Worm (Caenorhabditis elegans) whole organism, early embryonic: ENCODE measurements around the gene fkb-3.

Experiments
- B0310.2 ChIP-seq: sonication (generic microtip); optimal IDR thresholded peaks from 2 replicates; lab custom pipeline; 2016; ENCODE audit warnings: mild to moderate bottlenecking, missing genetic modification characterization, missing compliant biosample characterization
- ceh-13 ChIP-seq: fragments of 200-800 bp; sonication (Bioruptor generic); optimal IDR thresholded peaks from 2 replicates; lab custom pipeline; 2018; ENCODE audit warnings: mild to moderate bottlenecking, missing genetic modification characterization, missing compliant biosample characterization
- ets-7 ChIP-seq: sonication (generic microtip); optimal IDR thresholded peaks from 2 replicates; lab custom pipeline; 2016; ENCODE audit warnings: missing genotype, missing genetic modification characterization, missing compliant biosample characterization
- flt-1 ChIP-seq: fragments of 200-800 bp; sonication (Bioruptor generic); IDR thresholded peaks from 2 replicates; pipeline ENCODE4 v1.3.6; 2022; ENCODE audit warnings: missing genetic modification characterization, missing compliant biosample characterization
- hmbx-1 ChIP-seq: sonication (generic microtip); optimal IDR thresholded peaks from 2 replicates; lab custom pipeline; 2016; ENCODE audit warnings: mild to moderate bottlenecking, missing genetic modification characterization, missing compliant biosample characterization
- hmg-4 ChIP-seq: fragments of 200-800 bp; sonication (Bioruptor generic); optimal IDR thresholded peaks from 2 replicates; lab custom pipeline; 2018; ENCODE audit warnings: mild to moderate bottlenecking, missing genetic modification characterization, missing compliant biosample characterization
- tbx-11 ChIP-seq: fragments of 200-800 bp; sonication (Bioruptor generic); IDR thresholded peaks from 2 replicates; pipeline ENCODE4 v1.3.6; 2022; ENCODE audit warnings: missing genetic modification characterization, missing compliant biosample characterization
- tbx-37 ChIP-seq: fragments of 200-800 bp; sonication (Bioruptor generic); conservative IDR thresholded peaks from 2 replicates; pipeline ENCODE4 v1.3.6; 2022; ENCODE audit warnings: missing genetic modification reagents, missing genetic modification characterization, missing compliant biosample characterization
- tra-4 ChIP-seq: sonication (generic microtip); optimal IDR thresholded peaks from 2 replicates; lab custom pipeline; 2017; ENCODE audit warnings: missing genetic modification characterization, missing compliant biosample characterization

Gene fkb-3

ce11 chrV:7275491-7275890, 50.5 kb downstream of the fkb-3 start, which contains the start of gene C13A2.5:
TSS of gene C13A2.5 (plus strand) at chrV:7275791.
- TF ChIP-seq B0310.2 (tag; lab: Kevin White, UChicago), result no peak
- no peak for TF ChIP-seq ceh-13 (GFP tag; lab: Kevin White, UChicago)
- no peak for TF ChIP-seq tbx-11
- no peak for TF ChIP-seq flt-1
- TF ChIP-seq hmg-4 (GFP tag; lab: Kevin White, UChicago), result no peak
- TF ChIP-seq hmbx-1, result no peak
- no peak for TF ChIP-seq tbx-37 (GFP tag; lab: Robert Waterston, UW)
- TF ChIP-seq tra-4 (tag; lab: Kevin White, UChicago), result no peak
- TF ChIP-seq ets-7 (tag; lab: Kevin White, UChicago), result no peak
